Fruit fly (Drosophila melanogaster) Kc167 (cell line): ENCODE measurements around the gene Larp4B.

Experiments
- Myc ChIP-seq: fragments of >200 bp; optimal IDR thresholded peaks from 2 replicates; lab custom pipeline; 2017; ENCODE audit warnings: missing external identifiers
- Sin3A ChIP-seq: fragments of >200 bp; optimal IDR thresholded peaks from 2 replicates; lab custom pipeline; 2018; ENCODE audit warnings: missing external identifiers
- h ChIP-seq: fragments of >200 bp; optimal IDR thresholded peaks from 3 replicates; lab custom pipeline; 2018; ENCODE audit warnings: missing external identifiers
- insv ChIP-seq: fragments of >200 bp; optimal IDR thresholded peaks from 3 replicates; lab custom pipeline; 2018; ENCODE audit warnings: missing external identifiers
- psq ChIP-seq: fragments of >200 bp; optimal IDR thresholded peaks from 2 replicates; lab custom pipeline; 2017; ENCODE audit warnings: missing external identifiers
- ttk ChIP-seq: sonication (Bioruptor generic); optimal IDR thresholded peaks from 2 replicates; lab custom pipeline; 2017; ENCODE audit warnings: missing external identifiers

Larp4B gene

DNA sequence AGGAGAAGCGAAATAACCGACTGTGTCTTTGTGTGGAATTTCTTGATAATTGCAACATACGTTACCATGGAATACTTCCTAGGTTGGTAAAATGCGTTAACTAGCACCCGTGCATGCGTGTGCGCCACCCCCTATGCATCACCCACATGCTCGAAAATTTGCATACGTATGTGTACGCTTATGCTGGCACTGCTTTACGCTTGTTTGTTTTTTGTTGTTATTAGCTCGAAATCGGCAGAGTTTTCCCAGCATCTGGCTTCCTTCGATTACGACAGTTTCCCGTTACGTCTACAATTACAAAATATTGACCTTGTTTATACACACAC lies 1.8 kb downstream of the Larp4B start:
- TF ChIP-seq ttk (lab: Kevin White, UChicago): no peak
- TF ChIP-seq psq (lab: Kevin White, UChicago): no peak
- no peak for TF ChIP-seq insv (lab: Kevin White, UChicago)
- no peak for TF ChIP-seq Sin3A
- no peak for TF ChIP-seq h (lab: Kevin White, UChicago)
- no peak for TF ChIP-seq Myc

DNA sequence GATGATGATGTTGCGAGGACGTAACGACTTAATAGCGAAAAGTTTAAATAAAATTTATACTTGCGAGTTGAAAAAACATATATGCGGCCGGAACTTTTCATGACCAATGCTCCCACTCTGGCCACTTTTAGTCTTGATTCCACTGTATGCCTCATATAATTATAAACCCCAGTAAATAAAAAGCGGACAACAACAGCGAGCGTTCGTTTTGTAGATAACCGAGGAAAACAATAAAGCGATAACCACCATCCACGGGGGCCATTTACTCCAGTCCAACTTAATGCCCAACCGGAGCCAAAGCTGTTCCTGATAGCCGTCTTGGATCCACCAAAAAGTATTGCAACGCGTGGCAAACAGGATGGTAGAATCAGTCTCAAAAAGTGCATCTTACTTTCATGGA lies 11.7 kb downstream of the Larp4B start:
- TF ChIP-seq psq (lab: Kevin White, UChicago): no peak
- no peak for TF ChIP-seq ttk (lab: Kevin White, UChicago)
- TF ChIP-seq Sin3A: no peak
- TF ChIP-seq h (lab: Kevin White, UChicago): no peak
- no peak for TF ChIP-seq insv (lab: Kevin White, UChicago)
- TF ChIP-seq Myc: no peak

DNA sequence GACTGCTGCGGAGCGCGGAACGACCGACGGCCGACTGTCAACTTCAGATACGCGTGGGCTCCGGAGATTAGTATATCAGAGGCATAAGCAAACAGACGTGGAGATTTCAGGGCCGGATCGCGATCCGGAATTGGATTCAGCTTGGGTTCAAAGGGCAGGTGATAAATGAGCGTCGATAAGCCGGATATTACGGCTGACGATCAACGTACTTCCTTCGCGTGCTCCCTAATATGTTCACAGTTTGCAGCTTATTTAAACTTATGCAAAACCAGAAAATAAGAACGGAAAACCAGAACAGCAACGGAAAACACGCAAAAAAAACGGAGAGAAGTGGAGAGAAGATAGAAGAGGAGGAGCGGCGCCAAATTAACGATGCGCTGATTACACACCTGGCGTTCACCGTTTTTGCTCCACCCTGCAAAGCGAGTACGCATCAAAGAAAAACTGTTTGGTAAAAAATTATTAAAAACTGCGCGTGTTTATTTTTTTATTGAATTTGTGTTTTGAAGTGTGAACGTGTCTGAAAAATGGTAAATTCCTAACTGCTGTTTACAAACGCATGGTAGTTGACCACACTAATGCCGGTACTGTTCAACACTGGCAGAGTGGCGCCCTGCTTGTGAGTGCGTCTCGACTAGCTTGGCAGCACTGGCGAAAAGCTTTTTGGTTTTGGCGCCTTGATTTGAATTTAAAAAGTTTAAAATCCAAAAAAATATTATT lies 14.6 kb downstream of the Larp4B start, which contains the start of gene CG17746:
TSS of gene CG17746 (minus strand) at position 546 of the 720 bp plus-strand sequence.
- TF ChIP-seq Myc (no peak), h (lab: Kevin White, UChicago) (no peak), psq (lab: Kevin White, UChicago) (no peak), Sin3A (no peak), insv (lab: Kevin White, UChicago) (no peak), ttk (lab: Kevin White, UChicago) (no peak)

DNA sequence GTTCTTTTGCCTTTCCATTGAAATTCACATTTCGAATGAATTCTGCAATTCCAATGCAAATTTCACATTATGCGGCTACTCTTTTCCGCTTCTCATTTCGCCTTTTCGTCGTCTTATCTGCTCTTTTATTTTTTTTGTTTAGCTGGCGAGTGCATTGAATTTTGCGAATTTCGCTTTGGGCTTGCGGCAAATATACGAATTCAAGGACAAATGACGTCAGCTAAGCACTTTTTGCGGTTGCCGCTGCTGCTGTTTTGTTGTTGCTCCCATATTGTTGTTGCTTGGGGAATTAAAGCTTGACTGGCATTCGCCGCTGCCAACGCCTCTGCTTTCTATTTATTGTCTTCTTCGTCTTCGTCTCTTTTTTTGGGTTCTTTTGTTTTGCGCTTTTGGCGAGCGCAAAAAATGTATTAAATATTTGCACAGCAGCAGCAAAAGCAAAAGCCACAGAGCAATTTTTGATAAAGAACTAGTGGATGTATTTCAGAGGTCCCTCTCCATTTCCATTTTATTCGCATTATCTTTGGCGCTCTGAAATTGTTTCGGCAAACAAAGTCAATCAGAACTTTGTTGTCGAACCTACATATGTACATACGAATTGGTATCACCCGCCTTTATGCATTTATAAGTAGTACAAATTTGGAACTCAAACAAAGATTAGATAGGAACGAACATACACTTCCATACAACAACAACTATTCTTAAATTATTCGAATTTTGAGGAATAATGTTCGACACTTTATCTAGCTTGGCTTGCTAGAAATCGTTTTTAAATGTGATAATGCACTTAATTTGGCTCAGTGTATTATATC lies 15.4 kb downstream of the Larp4B start:
- TF ChIP-seq psq (lab: Kevin White, UChicago): no peak
- no peak for TF ChIP-seq ttk (lab: Kevin White, UChicago)
- no peak for TF ChIP-seq Myc
- no peak for TF ChIP-seq h (lab: Kevin White, UChicago)
- TF ChIP-seq insv (lab: Kevin White, UChicago): no peak
- no peak for TF ChIP-seq Sin3A

DNA sequence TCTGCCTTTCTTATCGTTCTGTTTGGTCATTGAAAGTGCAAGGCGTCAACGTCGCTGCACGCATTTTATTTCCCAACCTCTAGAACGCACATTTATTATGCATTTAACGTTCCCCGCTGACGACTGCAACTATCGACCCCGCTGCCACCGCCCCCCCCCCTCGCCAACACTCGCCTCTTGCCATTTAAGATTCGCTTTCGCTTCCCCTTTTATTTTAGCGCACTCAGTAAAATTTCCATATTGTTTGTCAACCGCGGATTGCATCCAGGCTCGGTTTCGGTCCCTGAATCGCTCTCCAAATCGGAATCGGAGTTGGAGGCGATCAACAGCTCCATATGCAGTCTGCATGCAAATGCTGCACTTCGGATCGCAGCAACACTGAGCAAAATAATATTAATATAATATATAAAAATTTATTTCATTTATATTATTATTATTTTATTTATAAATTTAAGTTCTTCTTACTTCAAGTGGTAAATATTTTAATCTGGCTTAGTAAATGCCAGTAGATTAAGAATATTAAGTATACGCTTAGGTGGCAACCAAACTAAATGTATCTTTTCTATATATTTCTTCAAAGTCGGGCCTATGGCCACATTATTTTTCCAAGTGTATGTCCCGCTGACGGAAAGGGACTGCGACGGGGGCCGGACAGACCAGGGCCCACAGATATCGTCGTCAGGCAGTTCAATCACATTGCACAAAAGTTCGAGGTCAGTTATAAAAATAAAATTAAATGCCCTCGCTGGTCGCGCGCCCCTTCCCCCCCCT lies 16.1 kb downstream of the Larp4B start:
- TF ChIP-seq Myc (no peak), Sin3A (no peak), insv (lab: Kevin White, UChicago) (no peak)

DNA sequence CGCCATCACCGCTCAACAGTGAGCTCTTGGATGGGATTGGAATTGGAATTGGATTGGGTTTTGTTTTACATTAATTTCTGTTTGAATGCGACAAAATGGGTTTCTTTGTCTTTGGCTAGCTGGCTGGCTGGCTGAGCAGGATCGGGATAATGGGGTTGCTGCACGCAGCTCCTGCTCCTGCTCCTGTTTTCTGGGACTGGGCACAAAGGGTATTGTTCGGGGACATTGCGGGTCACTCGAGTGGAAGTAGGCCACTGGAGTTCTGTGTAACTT lies 16.7 kb downstream of the Larp4B start:
- TF ChIP-seq h (lab: Kevin White, UChicago) (no peak), ttk (lab: Kevin White, UChicago) (no peak), Sin3A (no peak), insv (lab: Kevin White, UChicago) (no peak), Myc (no peak), psq (lab: Kevin White, UChicago) (no peak)

DNA sequence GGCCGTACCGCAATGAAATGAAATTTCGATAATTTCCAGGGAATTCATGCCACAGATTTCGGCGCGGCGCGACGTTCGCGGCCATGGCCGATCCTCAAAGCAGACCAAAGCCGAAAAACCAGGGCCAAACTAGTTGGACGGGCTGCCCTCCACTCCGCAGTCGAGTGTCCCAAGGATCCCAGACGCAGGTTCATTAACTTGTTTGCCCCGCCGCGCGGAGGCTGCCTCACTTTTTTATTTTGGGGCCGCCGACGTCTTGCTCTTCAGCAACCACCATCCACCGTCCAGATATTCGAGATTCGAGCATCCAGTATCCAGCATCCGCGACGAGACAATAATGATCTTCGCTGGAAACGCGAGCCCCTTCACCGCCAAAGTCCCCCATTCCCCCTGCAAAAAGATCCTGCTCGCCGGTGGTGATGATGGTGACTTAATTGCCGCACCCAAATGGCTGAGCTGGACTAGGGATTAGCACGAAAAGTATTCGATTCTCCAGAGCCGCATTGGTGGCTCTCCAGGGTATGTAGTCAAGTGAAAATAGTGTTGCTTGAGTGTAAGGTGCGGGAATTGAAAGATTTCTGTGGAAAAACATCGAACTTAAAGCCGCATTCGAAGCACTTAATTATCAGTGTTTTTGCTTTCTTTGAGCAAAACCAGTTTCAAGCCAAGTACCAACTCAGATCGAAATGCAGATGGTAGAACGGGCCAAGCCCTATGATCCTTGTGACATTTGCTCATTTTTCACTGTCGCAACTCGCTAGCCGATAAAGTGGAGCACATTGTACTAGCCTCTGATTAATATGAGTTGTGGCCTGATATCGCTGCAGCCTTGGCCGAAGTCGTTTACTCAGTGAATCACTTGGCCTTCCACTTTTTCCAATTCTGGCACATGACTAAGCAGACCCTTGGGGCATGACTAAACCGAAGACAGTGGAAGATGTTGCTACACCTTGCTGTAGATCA lies 17.8 kb downstream of the Larp4B start:
- no peak for TF ChIP-seq ttk (lab: Kevin White, UChicago)
- no peak for TF ChIP-seq insv (lab: Kevin White, UChicago)
- no peak for TF ChIP-seq Sin3A

DNA sequence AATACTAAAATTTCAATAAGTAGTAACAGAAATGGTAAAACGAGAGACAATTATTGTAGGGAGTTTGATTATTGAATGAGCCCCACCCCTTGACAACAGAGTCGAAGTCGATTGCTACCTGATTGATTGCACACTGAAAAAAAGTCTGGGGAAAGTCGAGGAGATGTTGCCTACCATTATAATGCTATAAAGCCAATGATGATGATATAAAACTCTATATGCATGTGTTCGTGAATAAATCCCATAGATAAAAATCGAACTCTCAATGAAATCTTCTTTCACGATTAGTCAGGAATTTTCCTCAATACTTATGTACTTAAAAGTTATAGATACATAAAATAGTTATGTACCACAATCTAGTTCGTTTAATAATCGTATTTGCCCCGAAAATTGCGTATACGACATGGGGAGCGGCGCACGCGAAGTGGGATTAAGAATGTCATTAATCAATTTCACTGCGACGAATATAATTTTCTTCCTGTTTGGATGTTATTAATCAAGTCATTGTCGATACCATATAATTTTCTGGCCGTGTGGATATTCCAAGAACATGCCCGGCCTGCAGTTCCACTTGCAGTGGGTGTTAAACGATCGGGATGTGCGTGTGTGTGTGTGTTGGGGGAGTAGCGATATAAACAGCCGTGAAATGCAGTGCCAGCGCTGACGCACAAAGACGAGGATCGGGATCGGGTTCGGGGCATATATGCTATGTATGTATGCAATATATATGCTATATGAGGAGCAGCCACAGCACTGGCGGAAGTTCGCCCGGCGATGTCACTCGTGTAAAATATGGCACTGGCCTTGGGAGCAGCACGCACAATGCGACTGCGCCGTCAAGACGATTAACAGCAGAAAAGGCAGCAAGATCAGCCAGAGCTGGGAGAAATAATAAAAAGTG lies 19.9 kb downstream of the Larp4B start, which contains the start of gene CG12078:
TSS of gene CG12078 (minus strand) at position 51 of the 901 bp plus-strand sequence.
- TF ChIP-seq h (lab: Kevin White, UChicago) (no peak), psq (lab: Kevin White, UChicago) (no peak), insv (lab: Kevin White, UChicago) (no peak), ttk (lab: Kevin White, UChicago) (no peak), Sin3A (no peak), Myc (no peak)

DNA sequence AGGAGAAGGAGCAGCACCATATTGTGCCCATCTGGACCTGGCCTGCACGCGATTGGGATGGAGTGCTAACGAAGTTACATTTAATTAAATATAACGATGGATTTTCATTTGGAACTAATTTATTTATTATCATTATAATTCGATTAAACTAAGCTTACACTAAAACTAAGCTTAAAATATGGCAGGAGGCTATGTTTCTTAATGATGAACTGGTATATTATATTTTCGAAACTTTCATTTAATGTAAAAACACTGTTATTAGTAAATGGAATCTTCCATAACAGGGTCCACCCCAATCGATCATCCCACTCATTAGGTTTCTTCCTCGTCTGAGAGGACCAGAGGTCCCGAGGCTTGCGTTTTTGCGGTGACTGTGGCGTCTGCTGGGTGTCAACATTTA lies 20.6 kb downstream of the Larp4B start:
- TF ChIP-seq insv (lab: Kevin White, UChicago) (no peak), Myc (no peak), Sin3A (no peak), h (lab: Kevin White, UChicago) (no peak), ttk (lab: Kevin White, UChicago) (no peak), psq (lab: Kevin White, UChicago) (no peak)

DNA sequence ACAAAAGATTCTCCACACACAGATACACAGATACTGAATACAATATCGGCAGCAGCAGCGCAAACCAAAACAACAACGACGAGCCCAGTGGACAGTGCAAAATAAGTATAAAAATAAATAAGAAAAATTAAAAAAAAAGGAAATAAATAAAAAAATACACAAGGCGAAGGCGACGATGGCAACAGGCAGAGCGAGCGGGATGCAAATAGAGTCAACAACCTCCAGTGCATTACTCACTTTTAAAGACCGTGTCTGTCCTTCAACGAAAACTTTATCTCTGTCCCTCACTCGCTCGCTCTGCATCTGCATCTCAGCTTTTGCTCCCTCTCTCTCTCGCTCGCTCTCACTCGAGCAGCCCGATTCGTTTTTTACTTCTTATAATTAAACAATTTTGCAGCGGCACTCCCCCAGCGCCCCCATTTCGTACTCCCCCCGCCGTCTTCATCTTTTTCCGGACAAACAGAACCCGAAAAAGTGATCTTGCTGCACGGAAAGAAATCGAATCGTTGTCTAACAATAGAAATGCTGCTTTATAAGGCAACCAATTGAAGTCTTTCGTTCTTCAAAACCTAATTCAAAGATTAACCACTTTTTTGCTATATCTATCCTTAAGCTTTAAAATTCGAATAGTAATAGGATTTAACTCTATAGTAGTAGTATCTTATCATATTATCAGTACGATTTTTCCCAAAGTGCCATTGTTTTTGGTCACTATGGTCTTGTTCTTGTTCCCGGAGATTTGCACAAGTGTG lies 21.9 kb downstream of the Larp4B start:
- no peak for TF ChIP-seq Sin3A
- no peak for TF ChIP-seq h (lab: Kevin White, UChicago)
- TF ChIP-seq psq (lab: Kevin White, UChicago): no peak
- TF ChIP-seq insv (lab: Kevin White, UChicago): no peak
- no peak for TF ChIP-seq Myc
- no peak for TF ChIP-seq ttk (lab: Kevin White, UChicago)
